Worm (Caenorhabditis elegans): Measurements from ENCODE around the gene K09B3.1.

K09B3.1 gene

ce11 chrIV:3812812-3813211, 18.3 kb downstream of the K09B3.1 start:
- TF ChIP-seq efl-1 (optimal IDR thresholded peaks at IDR 0.05) (no peak), efl-1 (GFP tag; optimal IDR thresholded peaks at IDR 0.05 in 1 of 2) (peak in 1 of 2 experiments; percentile 70), nhr-77 (tag; optimal IDR thresholded peaks at IDR 0.05) (no peak)

ce11 chrIV:3814553-3815258, 20.2 kb downstream of the K09B3.1 start:
- TF ChIP-seq sup-37 (GFP tag; optimal IDR thresholded peaks at IDR 0.05) (no peak), swsn-7 (tag; optimal IDR thresholded peaks at IDR 0.05) (no peak), efl-1 (optimal IDR thresholded peaks at IDR 0.05) (no peak), efl-1 (GFP tag; optimal IDR thresholded peaks at IDR 0.05 in 1 of 2) (peak in 1 of 2 experiments; percentile 43), lin-14 (GFP tag; optimal IDR thresholded peaks at IDR 0.05) (peak; percentile 33), irx-1 (tag; optimal IDR thresholded peaks at IDR 0.05) (no peak), tlp-1 (tag; optimal IDR thresholded peaks at IDR 0.05) (no peak), nhr-85 (tag) (no peak), fkh-10 (GFP tag; optimal IDR thresholded peaks at IDR 0.05) (no peak), lin-35 (GFP tag; optimal IDR thresholded peaks at IDR 0.05) (peak in 1 of 2 experiments; percentile 47), dpl-1 (GFP tag; optimal IDR thresholded peaks at IDR 0.05) (peak in 1 of 3 experiments; percentile 7), elt-3 (tag; optimal IDR thresholded peaks at IDR 0.05) (peak in 1 of 6 experiments; percentile 39), snpc-4 (tag; optimal IDR thresholded peaks at IDR 0.05) (no peak), rnt-1 (tag; optimal IDR thresholded peaks at IDR 0.05) (no peak), skn-1 (tag; optimal IDR thresholded peaks at IDR 0.05) (no peak), tbx-2 (tag; optimal IDR thresholded peaks at IDR 0.05) (no peak), aha-1 (tag; optimal IDR thresholded peaks at IDR 0.05) (no peak), pax-3 (tag; optimal IDR thresholded peaks at IDR 0.05) (no peak), ceh-8 (GFP tag; optimal IDR thresholded peaks at IDR 0.05) (no peak), dsc-1 (tag; optimal IDR thresholded peaks at IDR 0.05) (peak; percentile 25), nhr-12 (tag; optimal IDR thresholded peaks at IDR 0.05) (no peak), blmp-1 (tag; optimal IDR thresholded peaks at IDR 0.05) (peak; percentile 35), lsy-2 (tag; optimal IDR thresholded peaks at IDR 0.05) (peak in 1 of 2 experiments; percentile 23), mdl-1 (tag; optimal IDR thresholded peaks at IDR 0.05) (peak in 1 of 2 experiments; percentile 41), elt-2 (tag; optimal IDR thresholded peaks at IDR 0.05) (peak; percentile 44), C34B4.2 (tag; optimal IDR thresholded peaks at IDR 0.05) (no peak)

- TF ChIP-seq aly-2 (tag; optimal IDR thresholded peaks at IDR 0.05), result no peak
- TF ChIP-seq isw-1 (GFP tag; IDR thresholded peaks at IDR 0.05), result no peak
- TF ChIP-seq lin-35 (GFP tag; optimal IDR thresholded peaks at IDR 0.05), result peak in 1 of 2 experiments; percentile 25
- no peak for TF ChIP-seq efl-1 (optimal IDR thresholded peaks at IDR 0.05)
- TF ChIP-seq efl-1 (GFP tag; optimal IDR thresholded peaks at IDR 0.05 in 1 of 2), result peak; percentile 47 to 83
Observed at ce11 chrIV:3815259-3815644, 20.7 kb downstream of the K09B3.1 start.

ce11 chrIV:3817253-3817652, 22.7 kb downstream of the K09B3.1 start:
- TF ChIP-seq unc-62 (GFP tag; optimal IDR thresholded peaks at IDR 0.05), result no peak
- TF ChIP-seq elt-2 (tag; optimal IDR thresholded peaks at IDR 0.05), result no peak
- TF ChIP-seq blmp-1 (tag; optimal IDR thresholded peaks at IDR 0.05), result peak; percentile 92
- no peak for TF ChIP-seq ets-5 (GFP tag; IDR thresholded peaks at IDR 0.05)
- TF ChIP-seq C34B4.2 (tag; optimal IDR thresholded peaks at IDR 0.05), result no peak
- TF ChIP-seq unc-86 (tag; optimal IDR thresholded peaks at IDR 0.05), result no peak
- TF ChIP-seq ceh-88 (GFP tag; IDR thresholded peaks at IDR 0.05), result no peak
- TF ChIP-seq xbp-1 (tag; optimal IDR thresholded peaks at IDR 0.05), result no peak
- TF ChIP-seq lin-14 (GFP tag; optimal IDR thresholded peaks at IDR 0.05), result peak; percentile 40

- peak; percentile 12 for TF ChIP-seq nhr-85 (tag)
- TF ChIP-seq nhr-76 (tag; optimal IDR thresholded peaks at IDR 0.05), result no peak
- TF ChIP-seq elt-2 (tag; optimal IDR thresholded peaks at IDR 0.05), result peak; percentile 80
- no peak for TF ChIP-seq sox-4 (tag; optimal IDR thresholded peaks at IDR 0.05)
Observed at ce11 chrIV:3819278-3819777, 24.8 kb downstream of the K09B3.1 start, which contains the start of gene bris-1. bris-1 (minus strand) TSS chrIV:3819328.

Measured in whole organism, L1 larva.